Worm (Caenorhabditis elegans) whole organism, early embryonic: ENCODE measurements around the gene F56C9.6.

Experiments
- B0310.2 ChIP-seq: sonication (generic microtip); optimal IDR thresholded peaks from 2 replicates; lab custom pipeline; 2016; ENCODE audit warnings: mild to moderate bottlenecking, missing genetic modification characterization, missing compliant biosample characterization
- F13C5.2 ChIP-seq: sonication (generic microtip); optimal IDR thresholded peaks from 2 replicates; lab custom pipeline; 2017; ENCODE audit warnings: mild to moderate bottlenecking, missing genetic modification characterization, inconsistent platforms, missing compliant biosample characterization
- aly-1 ChIP-seq: sonication (generic microtip); optimal IDR thresholded peaks from 2 replicates; lab custom pipeline; 2016; ENCODE audit warnings: missing genetic modification characterization, missing compliant biosample characterization
- ama-1 ChIP-seq: fragments of 150-350 bp; optimal IDR thresholded peaks from 2 replicates; lab custom pipeline; 2014
- ceh-13 ChIP-seq: fragments of 200-800 bp; sonication (Bioruptor generic); optimal IDR thresholded peaks from 2 replicates; lab custom pipeline; 2018; ENCODE audit warnings: mild to moderate bottlenecking, missing genetic modification characterization, missing compliant biosample characterization
- ceh-36 ChIP-seq: sonication (generic microtip); optimal IDR thresholded peaks from 2 replicates; lab custom pipeline; 2016; ENCODE audit warnings: missing genetic modification characterization, inconsistent platforms, missing compliant biosample characterization
- ets-7 ChIP-seq: sonication (generic microtip); optimal IDR thresholded peaks from 2 replicates; lab custom pipeline; 2016; ENCODE audit warnings: missing genotype, missing genetic modification characterization, missing compliant biosample characterization
- flt-1 ChIP-seq: fragments of 200-800 bp; sonication (Bioruptor generic); IDR thresholded peaks from 2 replicates; pipeline ENCODE4 v1.3.6; 2022; ENCODE audit warnings: missing genetic modification characterization, missing compliant biosample characterization
- hmbx-1 ChIP-seq: sonication (generic microtip); optimal IDR thresholded peaks from 2 replicates; lab custom pipeline; 2016; ENCODE audit warnings: mild to moderate bottlenecking, missing genetic modification characterization, missing compliant biosample characterization
- hmg-4 ChIP-seq: fragments of 200-800 bp; sonication (Bioruptor generic); optimal IDR thresholded peaks from 2 replicates; lab custom pipeline; 2018; ENCODE audit warnings: mild to moderate bottlenecking, missing genetic modification characterization, missing compliant biosample characterization
- hnd-1 ChIP-seq: sonication (generic microtip); optimal IDR thresholded peaks from 2 replicates; lab custom pipeline; 2016; ENCODE audit warnings: missing genetic modification characterization, missing compliant biosample characterization
- pes-1 ChIP-seq: fragments of 200-800 bp; sonication (Bioruptor generic); IDR thresholded peaks from 2 replicates; pipeline ENCODE4 v1.3.6; 2022; ENCODE audit warnings: missing genetic modification reagents, missing genetic modification characterization, missing compliant biosample characterization
- scrt-1 ChIP-seq: fragments of 200-800 bp; sonication (Bioruptor generic); IDR thresholded peaks from 2 replicates; pipeline ENCODE4 v1.3.6; 2022; ENCODE audit warnings: missing genetic modification characterization, missing compliant biosample characterization
- sea-1 ChIP-seq: fragments of 200-800 bp; sonication (Bioruptor generic); conservative IDR thresholded peaks from 2 replicates; pipeline ENCODE4 v1.3.6; 2022; ENCODE audit warnings: missing genetic modification characterization, missing compliant biosample characterization
- tbx-11 ChIP-seq: fragments of 200-800 bp; sonication (Bioruptor generic); IDR thresholded peaks from 2 replicates; pipeline ENCODE4 v1.3.6; 2022; ENCODE audit warnings: missing genetic modification characterization, missing compliant biosample characterization
- tbx-37 ChIP-seq: fragments of 200-800 bp; sonication (Bioruptor generic); conservative IDR thresholded peaks from 2 replicates; pipeline ENCODE4 v1.3.6; 2022; ENCODE audit warnings: missing genetic modification reagents, missing genetic modification characterization, missing compliant biosample characterization
- tra-4 ChIP-seq: sonication (generic microtip); optimal IDR thresholded peaks from 2 replicates; lab custom pipeline; 2017; ENCODE audit warnings: missing genetic modification characterization, missing compliant biosample characterization

F56C9.6 gene

DNA sequence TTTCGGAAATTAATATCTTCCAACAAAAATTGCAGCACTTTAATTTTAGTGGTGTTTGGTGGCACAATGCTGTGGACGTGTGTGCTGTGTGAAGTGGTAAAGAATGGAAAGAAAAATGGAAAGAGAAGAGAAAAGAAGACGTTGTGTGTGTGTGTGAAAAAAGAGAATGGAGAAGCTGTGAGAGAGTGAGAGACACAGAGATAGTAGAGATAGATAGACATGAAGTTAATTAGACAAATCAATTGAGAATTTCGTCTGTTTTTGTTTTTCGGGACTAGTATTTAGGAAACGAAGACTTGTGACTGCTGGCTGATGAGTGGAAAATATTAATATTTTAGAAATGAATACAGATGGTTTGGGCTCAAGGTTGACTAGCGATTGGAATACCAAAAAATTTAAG is 19.4 kb downstream of the F56C9.6 start:
- TF ChIP-seq B0310.2 (tag; lab: Kevin White, UChicago) (no peak), tra-4 (no peak), tbx-37 (GFP tag; lab: Robert Waterston, UW) (no peak), hmbx-1 (tag; lab: Kevin White, UChicago) (no peak), hmg-4 (no peak), F13C5.2 (tag; lab: Kevin White, UChicago) (no peak), flt-1 (no peak), ama-1 (lab: Kevin White, UChicago) (no peak), aly-1 (tag; lab: Kevin White, UChicago) (no peak)

DNA sequence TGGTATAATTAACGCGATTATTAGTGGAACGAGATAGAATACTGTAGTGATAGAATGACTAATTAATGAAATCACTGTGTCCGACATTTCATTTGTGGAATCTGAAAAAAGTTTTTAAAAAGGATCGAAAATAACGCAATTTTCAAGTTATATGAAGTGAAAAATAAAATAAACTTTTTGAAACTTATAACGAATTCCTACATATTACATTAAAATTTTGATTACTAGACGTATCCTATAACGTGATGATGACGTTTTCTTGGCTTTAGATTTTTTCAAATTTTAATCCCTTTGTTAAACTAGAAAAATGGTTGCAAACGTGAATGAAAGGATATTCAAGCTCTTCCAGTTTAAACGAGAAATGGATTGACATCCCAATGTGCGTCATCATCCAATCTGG is 20.1 kb downstream of the F56C9.6 start, which contains the start of gene algn-11:
Gene algn-11 (minus strand): TSS at position 101 of the 400 bp plus-strand sequence.
- TF ChIP-seq hnd-1 (no peak), ceh-13 (GFP tag; lab: Kevin White, UChicago) (no peak), ceh-36 (tag; lab: Kevin White, UChicago) (no peak), sea-1 (GFP tag; lab: Robert Waterston, UW) (no peak), B0310.2 (tag; lab: Kevin White, UChicago) (no peak)

DNA sequence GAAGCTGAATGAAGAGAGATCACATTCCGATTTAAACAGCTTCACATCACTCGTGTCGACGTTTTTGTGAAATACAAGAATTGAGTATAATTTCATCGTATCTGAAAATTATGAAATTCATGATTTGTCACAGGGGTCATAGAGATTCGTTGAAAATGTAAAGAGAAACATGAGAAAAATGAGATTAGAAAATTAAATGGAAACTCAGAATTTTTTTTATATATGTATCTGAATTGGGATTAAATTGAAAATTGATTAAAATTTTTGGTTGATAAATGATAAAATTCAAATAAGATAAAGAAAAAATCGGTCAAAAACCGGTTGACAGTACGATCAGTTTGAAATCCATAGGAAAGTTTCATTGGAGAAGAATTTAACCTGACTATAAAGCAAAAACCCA is 23.1 kb downstream of the F56C9.6 start, which contains the start of gene ykt-6:
Gene ykt-6 (minus strand): TSS at position 101 of the 400 bp plus-strand sequence.
- no peak for TF ChIP-seq flt-1
- no peak for TF ChIP-seq hnd-1
- TF ChIP-seq scrt-1 (GFP tag; lab: Robert Waterston, UW), result no peak
- TF ChIP-seq sea-1 (GFP tag; lab: Robert Waterston, UW), result no peak
- TF ChIP-seq tra-4, result no peak
- TF ChIP-seq B0310.2 (tag; lab: Kevin White, UChicago), result no peak
- no peak for TF ChIP-seq ama-1 (lab: Kevin White, UChicago)
- no peak for TF ChIP-seq ceh-13 (GFP tag; lab: Kevin White, UChicago)
- no peak for TF ChIP-seq aly-1 (tag; lab: Kevin White, UChicago)
- no peak for TF ChIP-seq pes-1 (GFP tag; lab: Robert Waterston, UW)
- no peak for TF ChIP-seq hmg-4
- no peak for TF ChIP-seq tbx-11 (GFP tag; lab: Robert Waterston, UW)
- TF ChIP-seq ets-7, result no peak

- TF ChIP-seq pes-1 (GFP tag; lab: Robert Waterston, UW), result no peak
- TF ChIP-seq F13C5.2 (tag; lab: Kevin White, UChicago), result no peak
- TF ChIP-seq ets-7, result no peak
- no peak for TF ChIP-seq hmg-4
- TF ChIP-seq scrt-1 (GFP tag; lab: Robert Waterston, UW), result no peak
- TF ChIP-seq ceh-36 (tag; lab: Kevin White, UChicago), result no peak
- TF ChIP-seq flt-1, result no peak
- no peak for TF ChIP-seq tra-4
- no peak for TF ChIP-seq ceh-13 (GFP tag; lab: Kevin White, UChicago)
- no peak for TF ChIP-seq ama-1 (lab: Kevin White, UChicago)
- no peak for TF ChIP-seq hmbx-1 (tag; lab: Kevin White, UChicago)
- no peak for TF ChIP-seq aly-1 (tag; lab: Kevin White, UChicago)
- TF ChIP-seq B0310.2 (tag; lab: Kevin White, UChicago), result no peak
- no peak for TF ChIP-seq sea-1 (GFP tag; lab: Robert Waterston, UW)
- TF ChIP-seq hnd-1, result no peak
- no peak for TF ChIP-seq tbx-11 (GFP tag; lab: Robert Waterston, UW)
- no peak for TF ChIP-seq tbx-37 (GFP tag; lab: Robert Waterston, UW)
These were observed 24.8 kb downstream of the F56C9.6 start, which contains the start of gene pho-5 for ce11 chrIII:7285783-7286182. pho-5 (minus strand) TSS chrIII:7285883.

- no peak for TF ChIP-seq aly-1 (tag; lab: Kevin White, UChicago)
- no peak for TF ChIP-seq pes-1 (GFP tag; lab: Robert Waterston, UW)
- no peak for TF ChIP-seq tra-4
- TF ChIP-seq B0310.2 (tag; lab: Kevin White, UChicago), result no peak
- TF ChIP-seq ceh-36 (tag; lab: Kevin White, UChicago), result no peak
- no peak for TF ChIP-seq tbx-37 (GFP tag; lab: Robert Waterston, UW)
- no peak for TF ChIP-seq scrt-1 (GFP tag; lab: Robert Waterston, UW)
- TF ChIP-seq ets-7, result no peak
- no peak for TF ChIP-seq tbx-11 (GFP tag; lab: Robert Waterston, UW)
- no peak for TF ChIP-seq F13C5.2 (tag; lab: Kevin White, UChicago)
- TF ChIP-seq hmg-4, result no peak
- TF ChIP-seq hnd-1, result no peak
- no peak for TF ChIP-seq flt-1
- no peak for TF ChIP-seq sea-1 (GFP tag; lab: Robert Waterston, UW)
- TF ChIP-seq hmbx-1 (tag; lab: Kevin White, UChicago), result no peak
These were observed 29.4 kb downstream of the F56C9.6 start, which contains the start of gene B0361.3 for ce11 chrIII:7281179-7281578. B0361.3 (plus strand) TSS chrIII:7281462.

DNA sequence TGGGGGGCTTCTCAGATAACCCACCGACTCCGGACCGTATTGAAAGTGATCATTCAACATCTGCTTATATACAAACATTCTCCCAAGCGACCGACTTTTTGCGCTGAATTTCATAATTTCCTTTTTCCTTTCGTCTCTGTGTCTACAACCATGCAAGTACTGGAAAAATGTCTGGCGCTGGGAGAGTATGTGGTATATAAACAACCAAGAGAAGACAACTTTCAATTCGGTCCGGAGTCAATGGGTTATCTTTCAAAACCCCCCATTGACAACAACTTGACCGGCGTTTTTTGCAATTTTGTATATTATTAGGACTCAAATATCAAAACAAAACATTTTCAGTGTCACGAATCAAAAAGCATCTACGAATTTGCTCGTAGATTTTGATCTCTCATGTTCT is 32.1 kb downstream of the F56C9.6 start:
- TF ChIP-seq ceh-13 (GFP tag; lab: Kevin White, UChicago) (no peak), F13C5.2 (tag; lab: Kevin White, UChicago) (no peak)

- TF ChIP-seq ama-1 (lab: Kevin White, UChicago) (no peak), flt-1 (no peak), aly-1 (tag; lab: Kevin White, UChicago) (no peak)
These were observed 33.3 kb downstream of the F56C9.6 start, which contains the start of the genes spot-1 and B0361.11 for ce11 chrIII:7277228-7277627. spot-1 (minus strand) TSS chrIII:7277274. B0361.11 (plus strand) TSS chrIII:7277599.

- TF ChIP-seq hmg-4, result no peak
- no peak for TF ChIP-seq ceh-36 (tag; lab: Kevin White, UChicago)
- no peak for TF ChIP-seq scrt-1 (GFP tag; lab: Robert Waterston, UW)
- no peak for TF ChIP-seq tbx-11 (GFP tag; lab: Robert Waterston, UW)
- TF ChIP-seq B0310.2 (tag; lab: Kevin White, UChicago), result no peak
- no peak for TF ChIP-seq ets-7
- no peak for TF ChIP-seq pes-1 (GFP tag; lab: Robert Waterston, UW)
- TF ChIP-seq hmbx-1 (tag; lab: Kevin White, UChicago), result no peak
- no peak for TF ChIP-seq ceh-13 (GFP tag; lab: Kevin White, UChicago)
- no peak for TF ChIP-seq flt-1
- TF ChIP-seq hnd-1, result no peak
- no peak for TF ChIP-seq tra-4
- TF ChIP-seq F13C5.2 (tag; lab: Kevin White, UChicago), result no peak
- TF ChIP-seq tbx-37 (GFP tag; lab: Robert Waterston, UW), result no peak
- TF ChIP-seq aly-1 (tag; lab: Kevin White, UChicago), result no peak
These were observed 35.3 kb downstream of the F56C9.6 start, which contains the start of gene psd-1 for ce11 chrIII:7275296-7275695. psd-1 (minus strand) TSS chrIII:7275396.
